Fruit fly (Drosophila melanogaster) whole organism, embryonic: ENCODE data around the gene CG5013.

ENCODE experiments used
- Antp ChIP-seq: fragments of 200-800 bp; sonication (Bioruptor generic); optimal IDR thresholded peaks from 3 replicates; lab custom pipeline; 2016; ENCODE audit warnings: missing biosample characterization, missing genetic modification characterization
- B-H2 ChIP-seq: fragments of 200-800 bp; sonication (Bioruptor generic); optimal IDR thresholded peaks from 2 replicates; lab custom pipeline; 2018; ENCODE audit warnings: missing biosample characterization, mild to moderate bottlenecking, missing genetic modification characterization
- BEAF-32 ChIP-seq: fragments of 200-800 bp; sonication (Bioruptor generic); optimal IDR thresholded peaks from 3 replicates; lab custom pipeline; 2017; ENCODE audit warnings: missing biosample characterization, missing genetic modification characterization, mild to moderate bottlenecking, moderate library complexity, missing genetic modification reagents
- Bdp1 ChIP-seq: fragments of 200-800 bp; sonication (Bioruptor generic); optimal IDR thresholded peaks from 3 replicates; lab custom pipeline; 2016; ENCODE audit warnings: missing biosample characterization, missing genetic modification characterization
- CG1024 ChIP-seq: fragments of 200-800 bp; sonication (Bioruptor generic); IDR thresholded peaks from 2 replicates; pipeline ENCODE4 v1.3.6; 2022; ENCODE audit warnings: missing biosample characterization, missing genetic modification characterization
- CG10979 ChIP-seq: fragments of 200-800 bp; sonication (Bioruptor generic); optimal IDR thresholded peaks from 2 replicates; lab custom pipeline; 2018; ENCODE audit warnings: missing biosample characterization, mild to moderate bottlenecking, missing genetic modification characterization, moderate library complexity
- CG11504 ChIP-seq: fragments of 200-800 bp; sonication (Bioruptor generic); optimal IDR thresholded peaks from 3 replicates; lab custom pipeline; 2019; ENCODE audit warnings: missing biosample characterization, mild to moderate bottlenecking, missing genetic modification characterization, moderate library complexity
- CG12299 ChIP-seq: fragments of 200-800 bp; sonication (Bioruptor generic); optimal IDR thresholded peaks from 2 replicates; lab custom pipeline; 2018; ENCODE audit warnings: missing biosample characterization, mild to moderate bottlenecking, missing genetic modification characterization
- CG12659 ChIP-seq: fragments of 200-800 bp; sonication (Bioruptor generic); optimal IDR thresholded peaks from 3 replicates; lab custom pipeline; 2017; ENCODE audit warnings: mild to moderate bottlenecking, missing biosample characterization, missing genetic modification reagents, missing genetic modification characterization
- CG13296 ChIP-seq: fragments of 200-800 bp; sonication (Bioruptor generic); optimal IDR thresholded peaks from 3 replicates; lab custom pipeline; 2018; ENCODE audit warnings: missing biosample characterization, mild to moderate bottlenecking, missing genetic modification characterization
- CG14441 ChIP-seq: fragments of 200-800 bp; sonication (Bioruptor generic); IDR thresholded peaks from 2 replicates; pipeline ENCODE4 v1.3.6; 2022; ENCODE audit warnings: missing biosample characterization, missing genetic modification characterization
- CG15269 ChIP-seq: fragments of 200-800 bp; sonication (Bioruptor generic); optimal IDR thresholded peaks from 2 replicates; lab custom pipeline; 2018; ENCODE audit warnings: missing biosample characterization, mild to moderate bottlenecking, missing genetic modification characterization, moderate library complexity
- CG16815 ChIP-seq: fragments of 200-800 bp; sonication (Bioruptor generic); optimal IDR thresholded peaks from 3 replicates; lab custom pipeline; 2017; ENCODE audit warnings: missing biosample characterization, mild to moderate bottlenecking, missing genetic modification characterization
- CG2202 ChIP-seq: fragments of 200-800 bp; sonication (Bioruptor generic); optimal IDR thresholded peaks from 2 replicates; lab custom pipeline; 2018; ENCODE audit warnings: missing biosample characterization, mild to moderate bottlenecking, missing genetic modification characterization
- CG31388 ChIP-seq: fragments of 200-800 bp; sonication (Bioruptor generic); optimal IDR thresholded peaks from 2 replicates; lab custom pipeline; 2016; ENCODE audit warnings: missing biosample characterization, missing genetic modification characterization
- CG3281 ChIP-seq: fragments of 200-800 bp; sonication (Bioruptor generic); optimal IDR thresholded peaks from 3 replicates; lab custom pipeline; 2017; ENCODE audit warnings: missing biosample characterization, mild to moderate bottlenecking, missing genetic modification characterization
- CG6254 ChIP-seq: fragments of 200-800 bp; sonication (Bioruptor generic); optimal IDR thresholded peaks from 3 replicates; lab custom pipeline; 2017; ENCODE audit warnings: mild to moderate bottlenecking, missing biosample characterization, missing genetic modification reagents, missing genetic modification characterization
- CG8290 ChIP-seq, 3 experiments: fragments of 200-800 bp; sonication (Bioruptor generic); optimal IDR thresholded peaks; 2 replicates each; lab custom pipeline; 2016 to 2019; ENCODE audit warnings: missing biosample characterization in 3 of 3, missing genetic modification characterization in 3 of 3, mild to moderate bottlenecking in 2 of 3, moderate library complexity in 1 of 3
- CG8388 ChIP-seq: fragments of 200-800 bp; sonication (Bioruptor generic); optimal IDR thresholded peaks from 2 replicates; lab custom pipeline; 2019; ENCODE audit warnings: missing biosample characterization, mild to moderate bottlenecking, missing genetic modification characterization, moderate library complexity
- CG9727 ChIP-seq: fragments of 200-800 bp; sonication (Bioruptor generic); optimal IDR thresholded peaks from 3 replicates; lab custom pipeline; 2017; ENCODE audit warnings: missing biosample characterization, mild to moderate bottlenecking, missing genetic modification characterization
- CG9932 ChIP-seq: fragments of 200-800 bp; sonication (Bioruptor generic); IDR thresholded peaks from 2 replicates; pipeline ENCODE4 v1.3.6; 2022; ENCODE audit warnings: missing biosample characterization, missing genetic modification characterization
- Chrac-16 ChIP-seq: fragments of 200-800 bp; sonication (Bioruptor generic); optimal IDR thresholded peaks from 3 replicates; lab custom pipeline; 2016; ENCODE audit warnings: missing biosample characterization, missing genetic modification characterization
- Dfd ChIP-seq, 2 experiments: fragments of >200 bp; optimal IDR thresholded peaks; 2 replicates each; lab custom pipeline; 2017; ENCODE audit warnings: missing biosample characterization in 2 of 2, missing genetic modification characterization in 2 of 2
- Ets65A ChIP-seq: fragments of 200-800 bp; sonication (Bioruptor generic); peaks from one replicate; lab custom pipeline; 2016; ENCODE audit warnings: missing biosample characterization, missing genetic modification characterization
- Gsc ChIP-seq: fragments of 200-800 bp; sonication (Bioruptor generic); IDR thresholded peaks from 2 replicates; pipeline ENCODE4 v1.3.6; 2022; ENCODE audit warnings: missing biosample characterization, missing genetic modification characterization
- HmgD ChIP-seq: fragments of 200-800 bp; sonication (Bioruptor generic); optimal IDR thresholded peaks from 3 replicates; lab custom pipeline; 2016; ENCODE audit warnings: missing biosample characterization, missing genetic modification characterization
- Hmr ChIP-seq: fragments of 200-800 bp; sonication (Bioruptor generic); optimal IDR thresholded peaks from 3 replicates; lab custom pipeline; 2017; ENCODE audit warnings: mild to moderate bottlenecking, missing biosample characterization, missing genetic modification reagents, missing genetic modification characterization
- Hr39 ChIP-seq: fragments of >200 bp; optimal IDR thresholded peaks from 2 replicates; lab custom pipeline; 2017
- Mes4 ChIP-seq: fragments of 200-800 bp; sonication (Bioruptor generic); optimal IDR thresholded peaks from 2 replicates; lab custom pipeline; 2016; ENCODE audit warnings: missing biosample characterization, missing genetic modification characterization
- Oaz ChIP-seq: fragments of 200-800 bp; sonication (Bioruptor generic); IDR thresholded peaks from 2 replicates; pipeline ENCODE4 v1.3.6; 2022; ENCODE audit warnings: missing biosample characterization, missing genetic modification characterization
- Pdp1 ChIP-seq, 2 experiments: fragments of 200-800 bp; sonication (Bioruptor generic); optimal IDR thresholded peaks; 3 replicates each; lab custom pipeline; 2016; ENCODE audit warnings: missing biosample characterization in 2 of 2, missing genetic modification characterization in 2 of 2, mild to moderate bottlenecking in 1 of 2, moderate library complexity in 1 of 2
- Sry-β ChIP-seq: fragments of 200-800 bp; sonication (Bioruptor generic); optimal IDR thresholded peaks from 2 replicates; lab custom pipeline; 2018; ENCODE audit warnings: missing biosample characterization, mild to moderate bottlenecking, missing genetic modification characterization, moderate library complexity
- amos ChIP-seq: fragments of 200-800 bp; sonication (Bioruptor generic); IDR thresholded peaks from 2 replicates; pipeline ENCODE4 v1.3.6; 2022; ENCODE audit warnings: missing biosample characterization, missing genetic modification characterization; ENCODE audit not compliant: partially characterized antibody
- bowl ChIP-seq: fragments of 200-800 bp; sonication (Bioruptor generic); IDR thresholded peaks from 2 replicates; pipeline ENCODE4 v1.3.6; 2022; ENCODE audit warnings: missing biosample characterization, missing genetic modification characterization
- crp ChIP-seq, 2 experiments: fragments of 200-800 bp; sonication (Bioruptor generic); optimal IDR thresholded peaks; 2 replicates in 1 of 2; 3 replicates in 1 of 2; lab custom pipeline; 2017; ENCODE audit warnings: missing biosample characterization in 2 of 2, missing genetic modification characterization in 2 of 2, mild to moderate bottlenecking in 1 of 2, moderate library complexity in 1 of 2
- danr ChIP-seq: fragments of 200-800 bp; sonication (Bioruptor generic); IDR thresholded peaks from 2 replicates; pipeline ENCODE4 v1.3.6; 2022; ENCODE audit warnings: missing biosample characterization, missing genetic modification characterization
- fd102C ChIP-seq: fragments of 200-800 bp; sonication (Bioruptor generic); optimal IDR thresholded peaks from 2 replicates; lab custom pipeline; 2018; ENCODE audit warnings: missing biosample characterization, mild to moderate bottlenecking, missing genetic modification characterization, moderate library complexity
- gcm ChIP-seq: fragments of 200-800 bp; sonication (Bioruptor generic); optimal IDR thresholded peaks from 2 replicates; lab custom pipeline; 2019; ENCODE audit warnings: missing biosample characterization, mild to moderate bottlenecking, missing genetic modification characterization, moderate library complexity
- hbn ChIP-seq: fragments of 200-800 bp; sonication (Bioruptor generic); IDR thresholded peaks from 2 replicates; pipeline ENCODE4 v1.3.6; 2022; ENCODE audit warnings: missing biosample characterization, missing genetic modification characterization; ENCODE audit not compliant: partially characterized antibody
- kah ChIP-seq: fragments of 200-800 bp; sonication (Bioruptor generic); optimal IDR thresholded peaks from 2 replicates; lab custom pipeline; 2018; ENCODE audit warnings: missing biosample characterization, mild to moderate bottlenecking, missing genetic modification characterization
- onecut ChIP-seq: fragments of 200-800 bp; sonication (Bioruptor generic); IDR thresholded peaks from 2 replicates; pipeline ENCODE4 v1.3.6; 2022; ENCODE audit warnings: missing biosample characterization, missing genetic modification characterization
- org-1 ChIP-seq: fragments of 200-800 bp; sonication (Bioruptor generic); optimal IDR thresholded peaks from 2 replicates; lab custom pipeline; 2017; ENCODE audit warnings: missing biosample characterization, missing genetic modification characterization
- peb ChIP-seq: fragments of 200-800 bp; sonication (Bioruptor generic); IDR thresholded peaks from 2 replicates; pipeline ENCODE4 v1.3.6; 2022; ENCODE audit warnings: missing biosample characterization, missing genetic modification characterization
- phol ChIP-seq: fragments of 200-800 bp; sonication (Bioruptor generic); optimal IDR thresholded peaks from 3 replicates; lab custom pipeline; 2018; ENCODE audit warnings: missing biosample characterization, mild to moderate bottlenecking, missing genetic modification characterization, moderate library complexity
- pzg ChIP-seq: fragments of 200-800 bp; sonication (Bioruptor generic); optimal IDR thresholded peaks from 3 replicates; lab custom pipeline; 2018; ENCODE audit warnings: missing biosample characterization, mild to moderate bottlenecking, missing genetic modification characterization, moderate library complexity
- rib ChIP-seq: fragments of 200-800 bp; sonication (Bioruptor generic); IDR thresholded peaks from 2 replicates; pipeline ENCODE4 v1.3.6; 2022; ENCODE audit warnings: missing biosample characterization, missing genetic modification characterization
- shn ChIP-seq: fragments of 200-800 bp; sonication (Bioruptor generic); optimal IDR thresholded peaks from 3 replicates; lab custom pipeline; 2016; ENCODE audit warnings: missing biosample characterization, missing genetic modification characterization
- sisA ChIP-seq: fragments of 200-800 bp; sonication (Bioruptor generic); IDR thresholded peaks from 2 replicates; pipeline ENCODE4 v1.3.6; 2022; ENCODE audit warnings: missing biosample characterization, missing genetic modification characterization
- tio ChIP-seq: fragments of 200-800 bp; sonication (Bioruptor generic); optimal IDR thresholded peaks from 2 replicates; lab custom pipeline; 2017; ENCODE audit warnings: missing biosample characterization, missing genetic modification characterization, inconsistent platforms

CG5013 gene

DNA sequence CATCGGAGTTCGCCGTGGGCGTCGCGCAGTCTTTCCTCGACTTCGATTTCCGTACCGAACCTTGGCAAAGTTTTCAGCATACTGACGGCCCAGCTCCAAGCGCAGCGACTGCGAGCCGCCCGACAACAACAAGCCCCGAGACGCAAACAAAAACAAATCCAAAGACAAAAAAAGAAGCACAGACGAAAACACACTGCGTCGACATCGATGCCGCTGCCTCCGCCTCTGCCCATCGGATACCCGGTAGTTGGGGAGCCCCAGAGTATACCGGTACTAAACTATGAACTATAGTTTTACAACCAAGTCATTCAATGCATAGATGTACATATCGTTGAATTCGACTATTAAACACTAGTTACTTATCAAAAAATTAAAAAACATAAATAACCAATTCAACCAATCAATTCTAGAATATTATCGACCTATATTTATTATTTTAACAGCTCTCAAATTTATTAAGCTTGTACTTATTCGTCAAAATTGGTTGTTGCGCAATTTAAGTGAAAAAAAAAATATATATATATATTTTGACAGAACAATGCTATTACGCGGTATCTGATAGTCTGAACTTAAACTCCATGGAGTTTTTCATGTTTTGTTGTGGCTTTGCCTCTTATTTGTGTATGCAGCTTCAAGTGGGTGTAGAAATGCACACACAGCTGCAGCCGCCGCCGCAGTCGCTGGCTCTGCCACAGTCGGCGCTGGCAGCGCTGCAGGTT, 44.7 kb downstream of the CG5013 start (continued):
- TF ChIP-seq danr (GFP tag; lab: Robert Waterston, UW) (no peak), gcm (GFP tag; lab: Kevin White, UChicago) (peak; percentile 85), Gsc (GFP tag; lab: Robert Waterston, UW) (0 out of 2 replicates have a peak, but pooled peaks have one; percentile 9), B-H2 (GFP tag; lab: Kevin White, UChicago) (no peak), pzg (no peak), sisA (peak; percentile 54), CG1024 (no peak), CG8388 (GFP tag; lab: Kevin White, UChicago) (peak; percentile 86), bowl (no peak), phol (tag; lab: Kevin White, UChicago) (peak; percentile 92), CG16815 (GFP tag; lab: Kevin White, UChicago) (peak; percentile 63), CG8290 (GFP tag; optimal IDR thresholded peaks at IDR 0.05; lab: Kevin White, UChicago) (peak; percentile 15), CG8290 (tag; optimal IDR thresholded peaks at IDR 0.05; lab: Kevin White, UChicago) (peak in 1 of 2 experiments; percentile 21), Sry-β (GFP tag; lab: Kevin White, UChicago) (peak; percentile 40), Ets65A (GFP tag; lab: Kevin White, UChicago) (peak; percentile 88), CG12299 (tag; lab: Kevin White, UChicago) (peak; percentile 45), onecut (GFP tag; lab: Robert Waterston, UW) (no peak), CG14441 (GFP tag; lab: Robert Waterston, UW) (peak; percentile 62; the same call in 1 of the 2 replicates), amos (no peak), Oaz (no peak), CG9932 (0 out of 2 replicates have a peak, but pooled peaks have one; percentile 19), HmgD (GFP tag; lab: Kevin White, UChicago) (no peak), kah (GFP tag; lab: Kevin White, UChicago) (peak; percentile 69), Antp (GFP tag; lab: Kevin White, UChicago) (no peak), CG12659 (peak; percentile 81), CG10979 (tag; lab: Kevin White, UChicago) (peak; percentile 93), hbn (GFP tag; lab: Robert Waterston, UW) (no peak), Mes4 (GFP tag; lab: Kevin White, UChicago) (peak; percentile 8), Dfd (GFP tag; optimal IDR thresholded peaks at IDR 0.05; lab: Kevin White, UChicago) (no peak), Hr39 (no peak), BEAF-32 (no peak), org-1 (peak; percentile 71), CG13296 (peak; percentile 56), peb (no peak), Bdp1 (GFP tag; lab: Kevin White, UChicago) (no peak), CG6254 (peak; percentile 81), Pdp1 (GFP tag; optimal IDR thresholded peaks at IDR 0.05; lab: Kevin White, UChicago) (peak in 1 of 2 experiments; percentile 10), fd102C (GFP tag; lab: Kevin White, UChicago) (no peak), CG9727 (GFP tag; lab: Kevin White, UChicago) (peak; percentile 87), CG31388 (no peak), CG2202 (tag; lab: Kevin White, UChicago) (peak; percentile 51), CG3281 (peak; percentile 51), crp (GFP tag; optimal IDR thresholded peaks at IDR 0.05; lab: Kevin White, UChicago) (peak in 1 of 2 experiments; percentile 32), tio (peak; percentile 83), shn (peak; percentile 13), CG11504 (peak; percentile 90), CG15269 (tag; lab: Kevin White, UChicago) (peak; percentile 66), Chrac-16 (peak; percentile 58), rib (GFP tag; lab: Robert Waterston, UW) (no peak), Hmr (GFP tag; lab: Kevin White, UChicago) (peak; percentile 22)
